Fruit fly (Drosophila melanogaster) whole organism, adult: ENCODE results near the gene Ugt35D1.

Source experiments
- CG11617 ChIP-seq: fragments of 200-800 bp; sonication (Bioruptor generic); optimal IDR thresholded peaks from 2 replicates; lab custom pipeline; 2017; ENCODE audit warnings: mild to moderate bottlenecking, missing biosample characterization, missing genetic modification reagents, missing genetic modification characterization
- CG12768 ChIP-seq: fragments of 200-800 bp; sonication (Bioruptor generic); optimal IDR thresholded peaks from 2 replicates; lab custom pipeline; 2017; ENCODE audit warnings: missing biosample characterization, missing genetic modification characterization, mild to moderate bottlenecking, moderate library complexity, missing genetic modification reagents
- CG14711 ChIP-seq: fragments of 200-800 bp; sonication (Bioruptor generic); optimal IDR thresholded peaks from 2 replicates; lab custom pipeline; 2018; ENCODE audit warnings: missing biosample characterization, mild to moderate bottlenecking, missing genetic modification characterization, moderate library complexity
- CG1620 ChIP-seq: fragments of 200-800 bp; sonication (Bioruptor generic); optimal IDR thresholded peaks from 2 replicates; lab custom pipeline; 2016; ENCODE audit warnings: missing biosample characterization, missing genetic modification characterization
- CG33017 ChIP-seq: fragments of 200-800 bp; sonication (Bioruptor generic); optimal IDR thresholded peaks from 2 replicates; lab custom pipeline; 2018; ENCODE audit warnings: missing biosample characterization, mild to moderate bottlenecking, missing genetic modification characterization, moderate library complexity
- CG5204 ChIP-seq: fragments of 200-800 bp; sonication (Bioruptor generic); optimal IDR thresholded peaks from 2 replicates; lab custom pipeline; 2016; ENCODE audit warnings: missing biosample characterization, missing genetic modification characterization
- CG7045 ChIP-seq: fragments of 200-800 bp; sonication (Bioruptor generic); optimal IDR thresholded peaks from 2 replicates; lab custom pipeline; 2017; ENCODE audit warnings: missing biosample characterization, mild to moderate bottlenecking, missing genetic modification characterization
- CG7101 ChIP-seq: fragments of 200-800 bp; sonication (Bioruptor generic); optimal IDR thresholded peaks from 2 replicates; lab custom pipeline; 2018; ENCODE audit warnings: missing biosample characterization, mild to moderate bottlenecking, missing genetic modification characterization, moderate library complexity
- Clk ChIP-seq: fragments of 200-800 bp; sonication (Bioruptor generic); optimal IDR thresholded peaks from 2 replicates; lab custom pipeline; 2017; ENCODE audit warnings: missing biosample characterization, missing genetic modification characterization
- Crg-1 ChIP-seq: fragments of 200-800 bp; sonication (Bioruptor generic); optimal IDR thresholded peaks from 2 replicates; lab custom pipeline; 2016; ENCODE audit warnings: missing biosample characterization, missing genetic modification characterization
- Hr96 ChIP-seq: fragments of 200-800 bp; sonication (Bioruptor generic); optimal IDR thresholded peaks from 2 replicates; lab custom pipeline; 2016; ENCODE audit warnings: missing biosample characterization, missing genetic modification characterization
- Mnt ChIP-seq: fragments of 200-800 bp; sonication (Bioruptor generic); optimal IDR thresholded peaks from 2 replicates; lab custom pipeline; 2016; ENCODE audit warnings: missing biosample characterization, mild to moderate bottlenecking, missing genetic modification characterization
- bab1 ChIP-seq: fragments of 200-800 bp; sonication (Bioruptor generic); optimal IDR thresholded peaks from 3 replicates; lab custom pipeline; 2019; ENCODE audit warnings: missing biosample characterization, mild to moderate bottlenecking, missing genetic modification characterization, moderate library complexity
- cic ChIP-seq: fragments of 200-800 bp; sonication (Bioruptor generic); optimal IDR thresholded peaks from 2 replicates; lab custom pipeline; 2017; ENCODE audit warnings: missing biosample characterization, mild to moderate bottlenecking, missing genetic modification characterization, moderate library complexity
- cnc ChIP-seq, 2 experiments: fragments of >200 bp; optimal IDR thresholded peaks; 2 replicates each; lab custom pipeline; 2017
- ovo ChIP-seq: fragments of 200-800 bp; sonication (Bioruptor generic); optimal IDR thresholded peaks from 2 replicates; lab custom pipeline; 2016; ENCODE audit warnings: missing biosample characterization, missing genetic modification characterization
- pad ChIP-seq: fragments of 200-800 bp; sonication (Bioruptor generic); optimal IDR thresholded peaks from 3 replicates; lab custom pipeline; 2017; ENCODE audit warnings: missing biosample characterization, missing genetic modification characterization, mild to moderate bottlenecking, moderate library complexity, missing genetic modification reagents
- tj ChIP-seq: fragments of 200-800 bp; sonication (Bioruptor generic); optimal IDR thresholded peaks from 3 replicates; lab custom pipeline; 2017; ENCODE audit warnings: missing biosample characterization, mild to moderate bottlenecking, missing genetic modification characterization, moderate library complexity
- toe ChIP-seq: fragments of 200-800 bp; sonication (Bioruptor generic); optimal IDR thresholded peaks from 2 replicates; lab custom pipeline; 2016; ENCODE audit warnings: missing biosample characterization, missing genetic modification characterization

Gene Ugt35D1

DNA sequence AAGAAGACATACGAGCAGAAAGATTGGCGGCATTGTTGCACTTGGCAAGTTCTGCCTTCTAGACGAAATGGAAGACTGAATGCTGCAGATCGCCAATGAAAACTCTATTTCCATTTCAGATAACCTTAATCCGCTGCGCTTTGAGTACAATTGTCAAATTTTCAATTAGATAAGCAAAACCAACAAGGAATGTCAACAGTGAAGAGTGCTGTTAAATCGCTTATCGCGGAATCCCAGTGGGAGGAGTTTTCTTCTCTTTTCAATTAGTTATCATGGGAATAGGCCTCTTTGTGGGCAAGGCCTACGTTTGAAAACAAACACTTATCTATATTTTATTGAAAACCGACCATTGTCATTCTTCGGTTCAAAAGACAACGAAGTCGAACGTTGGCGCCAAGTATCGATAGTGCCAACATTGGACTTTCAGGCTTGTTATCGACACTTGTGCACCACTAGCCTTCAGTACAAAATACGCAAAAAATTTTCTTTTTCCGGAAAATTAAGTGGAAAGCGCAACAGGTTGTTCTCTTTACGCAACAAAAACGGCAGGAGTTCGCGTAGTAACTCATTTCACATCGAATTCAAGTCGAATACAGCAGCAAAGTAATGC is at the start of gene Ugt35D1, which contains the start of gene Gcn2:
Ugt35D1 (minus strand) TSS at position 83 of the 610 bp plus-strand sequence.
Gcn2 (plus strand) TSS at position 439 of the 610 bp plus-strand sequence.
- TF ChIP-seq CG5204, result no peak
- no peak for TF ChIP-seq toe
- TF ChIP-seq tj, result no peak
- TF ChIP-seq cic, result no peak
- no peak for TF ChIP-seq Mnt
- no peak for TF ChIP-seq CG11617 (GFP tag; lab: Kevin White, UChicago)
- TF ChIP-seq CG12768, result no peak
- TF ChIP-seq Crg-1 (GFP tag; lab: Kevin White, UChicago), result no peak
- TF ChIP-seq pad (GFP tag; lab: Kevin White, UChicago), result no peak
- no peak for TF ChIP-seq CG7101 (tag; lab: Kevin White, UChicago)
- no peak for TF ChIP-seq CG33017
- no peak for TF ChIP-seq Clk (GFP tag; lab: Kevin White, UChicago)
- TF ChIP-seq bab1 (GFP tag; lab: Kevin White, UChicago), result no peak

DNA sequence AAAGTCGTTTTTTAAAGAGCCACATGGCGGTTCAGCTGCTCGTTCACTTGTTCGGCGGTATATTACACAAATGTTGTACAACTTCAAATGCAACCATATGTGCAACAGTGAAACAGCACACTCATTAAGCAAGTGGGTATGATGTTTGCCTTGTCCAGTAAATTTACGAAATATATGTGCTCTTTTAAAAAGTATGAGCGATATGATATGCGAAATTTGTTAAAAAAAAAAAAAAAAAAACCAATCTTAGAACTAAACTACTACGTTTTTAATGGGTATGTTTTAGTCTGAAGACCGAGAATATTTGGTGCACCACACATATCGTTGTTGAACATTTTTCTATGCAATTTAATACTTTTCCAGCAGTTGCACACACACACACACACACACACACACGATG is 48.4 kb upstream of the Ugt35D1 start:
- TF ChIP-seq cic, result no peak
- no peak for TF ChIP-seq CG33017
- TF ChIP-seq pad (GFP tag; lab: Kevin White, UChicago), result no peak
- no peak for TF ChIP-seq CG12768
- no peak for TF ChIP-seq toe
- TF ChIP-seq CG7045 (GFP tag; lab: Kevin White, UChicago), result no peak
- no peak for TF ChIP-seq cnc (optimal IDR thresholded peaks at IDR 0.05; lab: Kevin White, UChicago)
- TF ChIP-seq CG7101 (tag; lab: Kevin White, UChicago), result no peak
- no peak for TF ChIP-seq CG1620 (GFP tag; lab: Kevin White, UChicago)
- TF ChIP-seq CG11617 (GFP tag; lab: Kevin White, UChicago), result no peak

DNA sequence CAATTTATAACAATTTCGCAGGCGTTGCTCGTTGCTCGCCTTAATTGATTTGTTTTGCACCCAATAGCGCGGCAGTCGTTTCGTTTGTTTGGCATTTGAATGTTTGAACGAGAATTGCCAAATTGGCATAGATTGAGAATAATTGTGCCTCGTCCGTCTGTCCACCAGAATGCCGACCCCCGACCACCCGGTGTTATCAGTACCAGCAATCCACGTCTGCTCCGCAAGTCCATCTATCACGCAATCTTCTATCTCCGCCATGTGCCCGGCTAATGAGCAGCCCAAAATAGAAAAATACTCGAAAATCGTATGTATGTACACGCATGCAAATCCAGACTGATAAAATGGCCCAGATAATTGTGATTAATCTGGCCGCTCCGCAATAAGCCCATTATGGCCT is 47.9 kb upstream of the Ugt35D1 start:
- peak; percentile 10 for TF ChIP-seq tj
- TF ChIP-seq cic, result no peak

DNA sequence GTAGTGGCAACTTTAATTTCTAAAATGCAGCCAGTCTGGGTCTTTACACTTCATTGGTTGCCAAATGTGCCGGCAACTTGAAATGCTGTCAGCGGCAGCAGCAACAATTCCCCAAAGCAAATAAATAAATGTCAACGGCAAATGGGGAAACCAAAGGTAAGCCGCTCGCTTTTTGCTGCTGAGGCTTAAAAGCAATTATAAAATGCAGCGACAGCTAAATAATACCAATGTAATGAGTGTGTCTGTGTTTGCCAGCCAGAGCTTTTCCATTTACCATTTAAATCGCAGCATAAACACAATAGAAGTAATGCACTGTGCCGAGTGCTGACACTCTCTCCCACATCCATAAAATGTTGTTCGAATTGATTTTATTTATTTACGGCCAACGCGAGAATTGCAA is 45.5 kb upstream of the Ugt35D1 start:
- TF ChIP-seq CG12768, result no peak
- TF ChIP-seq tj, result peak; percentile 93
- no peak for TF ChIP-seq CG33017

DNA sequence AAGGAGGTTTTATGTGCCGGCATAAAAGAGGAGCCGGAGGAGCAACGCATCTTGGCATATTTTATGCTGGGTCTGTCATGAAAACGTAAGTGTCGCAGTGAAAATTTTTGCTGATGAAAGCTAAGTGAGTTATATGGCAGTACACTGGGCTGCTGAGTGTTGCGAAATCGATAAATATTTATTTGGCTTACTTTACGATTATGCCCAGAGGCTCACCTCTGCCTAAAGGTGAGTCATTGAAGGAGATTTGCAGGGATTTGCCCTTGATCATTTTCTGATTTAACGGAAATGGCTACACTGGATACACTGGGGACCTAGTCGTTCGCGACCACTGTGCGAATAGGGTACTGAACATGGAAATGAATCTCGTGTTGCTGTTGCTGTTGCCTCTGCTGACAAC is 44.9 kb upstream of the Ugt35D1 start:
- TF ChIP-seq tj (peak; percentile 64), toe (no peak)

DNA sequence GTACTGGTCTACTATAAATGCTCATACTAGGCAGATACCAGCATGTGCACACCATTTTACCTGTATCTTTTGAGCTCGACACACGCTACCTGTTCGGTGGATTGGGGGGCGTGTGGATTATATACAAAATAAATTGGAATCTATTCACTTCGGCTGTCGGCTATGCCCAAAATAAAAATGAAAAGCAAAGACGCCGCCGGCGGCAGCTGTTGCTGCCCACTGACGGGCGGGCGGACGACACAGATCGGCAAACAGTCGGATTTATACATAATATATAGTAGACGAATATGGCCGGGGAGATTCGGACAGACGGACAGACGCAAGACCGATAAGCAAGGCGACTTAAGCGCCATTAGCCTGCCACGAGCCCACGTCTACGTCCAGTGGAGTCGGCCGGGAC is 43.8 kb upstream of the Ugt35D1 start:
- TF ChIP-seq Clk (GFP tag; lab: Kevin White, UChicago) (no peak), cnc (optimal IDR thresholded peaks at IDR 0.05; lab: Kevin White, UChicago) (no peak), Hr96 (no peak), CG7101 (tag; lab: Kevin White, UChicago) (no peak), CG11617 (GFP tag; lab: Kevin White, UChicago) (no peak), CG12768 (no peak), Crg-1 (GFP tag; lab: Kevin White, UChicago) (no peak), bab1 (GFP tag; lab: Kevin White, UChicago) (no peak), tj (no peak), CG33017 (no peak), ovo (no peak), CG14711 (tag; lab: Kevin White, UChicago) (no peak), cic (no peak), pad (GFP tag; lab: Kevin White, UChicago) (no peak)

DNA sequence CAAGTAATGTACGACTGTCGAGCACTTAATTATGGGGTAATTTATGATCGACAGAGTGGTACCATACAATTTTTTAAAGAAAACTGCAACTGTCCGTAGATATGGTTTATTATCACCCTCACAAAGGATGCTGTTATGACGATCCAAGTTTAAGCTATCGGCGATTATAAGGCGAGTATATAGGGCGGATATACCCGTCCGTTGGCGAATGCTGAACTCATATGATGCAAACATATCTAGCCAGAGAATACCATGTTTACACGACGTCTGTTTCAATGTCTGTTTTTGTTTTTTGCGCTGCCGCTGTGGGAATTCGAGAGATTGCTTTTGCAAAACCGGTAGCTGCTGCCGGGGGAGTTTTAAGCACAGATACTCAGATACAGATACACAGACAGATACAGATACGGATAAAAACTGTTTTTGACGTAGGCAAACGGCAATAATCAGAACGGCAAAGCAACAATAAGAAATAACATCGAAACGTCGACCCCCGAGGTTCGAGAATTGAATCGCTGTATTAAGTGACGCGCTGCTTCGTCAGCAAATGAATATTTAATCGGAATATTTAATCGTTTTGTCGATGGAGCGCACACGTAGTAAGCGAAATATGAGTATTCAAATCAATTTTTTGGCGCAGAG is 42.4 kb upstream of the Ugt35D1 start:
- no peak for TF ChIP-seq CG1620 (GFP tag; lab: Kevin White, UChicago)
- no peak for TF ChIP-seq cic
- no peak for TF ChIP-seq CG14711 (tag; lab: Kevin White, UChicago)
- no peak for TF ChIP-seq Mnt
- TF ChIP-seq cnc (optimal IDR thresholded peaks at IDR 0.05; lab: Kevin White, UChicago), result no peak
- TF ChIP-seq bab1 (GFP tag; lab: Kevin White, UChicago), result no peak
- TF ChIP-seq tj, result peak; percentile 74
- TF ChIP-seq CG33017, result no peak
- no peak for TF ChIP-seq Crg-1 (GFP tag; lab: Kevin White, UChicago)

DNA sequence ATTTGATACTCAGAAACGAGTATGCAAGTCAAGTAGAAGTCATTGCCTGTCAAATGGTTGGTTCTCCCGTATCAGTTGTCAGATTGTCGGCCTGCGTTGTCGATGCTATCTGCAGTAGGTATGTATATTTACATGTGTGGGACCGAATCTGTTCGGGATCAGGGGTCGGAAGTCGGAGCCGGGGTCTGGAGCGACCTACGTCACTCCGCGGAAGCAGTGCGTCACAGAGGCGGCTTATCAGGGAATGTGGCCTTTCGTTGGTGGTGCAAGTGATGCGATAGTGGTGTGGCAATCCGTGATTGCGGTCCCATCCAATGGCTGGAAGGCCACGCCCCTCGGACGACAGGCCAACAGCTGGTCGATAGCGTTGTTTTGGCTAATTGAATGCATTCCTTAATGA is 40.5 kb upstream of the Ugt35D1 start:
- TF ChIP-seq cic (peak; percentile 7), CG7101 (tag; lab: Kevin White, UChicago) (no peak)

DNA sequence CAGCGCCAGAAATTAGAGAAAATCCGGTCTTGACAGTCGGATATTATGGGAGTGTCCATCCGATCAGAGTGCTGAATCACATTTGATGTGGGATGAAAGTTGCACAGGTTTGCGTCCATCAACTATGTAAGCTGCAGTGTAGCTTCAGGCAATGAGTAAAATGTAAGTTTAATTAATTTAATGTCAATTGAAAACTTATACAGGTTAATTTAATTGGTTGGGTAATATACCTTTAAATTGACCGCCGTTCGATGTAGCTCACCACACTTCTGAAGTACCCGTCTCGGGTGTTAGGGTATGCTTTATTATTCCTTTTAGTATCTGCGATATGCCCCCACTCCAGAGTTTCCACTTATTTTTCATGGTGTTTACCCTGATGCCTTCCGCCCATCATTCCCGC is 29.3 kb upstream of the Ugt35D1 start:
- no peak for TF ChIP-seq cic
- TF ChIP-seq CG7101 (tag; lab: Kevin White, UChicago), result no peak
- no peak for TF ChIP-seq cnc (optimal IDR thresholded peaks at IDR 0.05; lab: Kevin White, UChicago)
- no peak for TF ChIP-seq CG14711 (tag; lab: Kevin White, UChicago)
- no peak for TF ChIP-seq CG33017
- no peak for TF ChIP-seq CG7045 (GFP tag; lab: Kevin White, UChicago)
